Fruit fly (Drosophila melanogaster) whole organism: ENCODE measurements around the gene Alg9.

ENCODE experiments used
- EcR ChIP-seq, 2 experiments: fragments of >200 bp; optimal IDR thresholded peaks; 2 replicates each; lab custom pipeline; 2017; ENCODE audit warnings: missing biosample characterization in 2 of 2, missing genetic modification characterization in 2 of 2, missing genetic modification reagents in 2 of 2
- pan ChIP-seq: fragments of >200 bp; optimal IDR thresholded peaks from 2 replicates; lab custom pipeline; 2017
- psq ChIP-seq: fragments of >200 bp; optimal IDR thresholded peaks from 2 replicates; lab custom pipeline; 2017
- usp ChIP-seq: fragments of >200 bp; optimal IDR thresholded peaks from 2 replicates; lab custom pipeline; 2017; ENCODE audit warnings: missing biosample characterization, missing genetic modification characterization, mixed read lengths

DNA sequence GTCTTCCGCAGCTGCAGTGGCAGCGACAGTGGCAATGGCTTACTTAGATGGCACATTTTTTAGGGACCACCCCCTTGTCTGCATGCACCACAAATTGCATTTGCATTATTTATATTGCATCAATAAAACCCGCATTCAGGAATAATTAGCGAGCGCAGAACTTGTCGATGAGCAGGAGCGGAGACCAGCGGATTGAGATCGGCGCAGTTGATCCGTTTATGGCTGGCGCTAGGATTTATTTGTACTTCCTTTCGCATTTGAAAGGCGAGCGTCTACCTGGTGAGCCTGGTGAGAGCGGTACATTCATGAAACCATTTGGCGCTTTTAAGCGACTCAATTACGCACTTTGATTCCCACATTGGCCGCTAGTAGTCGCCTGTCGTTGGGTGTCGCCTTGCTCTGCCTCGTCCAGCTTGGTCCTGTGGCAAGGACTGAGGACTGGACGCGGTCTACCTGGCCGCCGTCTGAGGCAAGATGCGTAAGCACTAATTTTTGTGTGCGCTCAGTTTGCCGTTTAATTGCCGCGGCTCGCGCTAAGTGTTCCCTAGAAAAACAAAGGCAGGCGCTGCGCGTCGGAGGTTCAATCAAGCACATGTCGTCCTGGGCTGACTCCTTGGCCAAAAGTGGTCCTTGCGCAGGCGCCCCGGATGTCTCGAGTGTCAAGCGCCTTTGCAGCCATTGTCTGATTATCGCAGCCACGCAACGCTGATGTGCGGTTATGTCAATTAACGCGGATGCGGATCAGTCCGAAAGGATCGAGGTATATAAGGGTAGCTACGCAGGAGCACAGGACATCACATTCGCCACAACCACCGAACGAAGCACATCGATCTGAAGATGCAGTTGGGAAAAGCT, 26.4 kb upstream of the Alg9 start, which contains the start of gene CG13653:
- TF ChIP-seq EcR (GFP tag; optimal IDR thresholded peaks at IDR 0.05; lab: Kevin White, UChicago) (no peak), pan (no peak), usp (GFP tag; lab: Kevin White, UChicago) (no peak), psq (lab: Kevin White, UChicago) (no peak)
